Worm (Caenorhabditis elegans): ENCODE data around the gene W03B1.5.

DNA sequence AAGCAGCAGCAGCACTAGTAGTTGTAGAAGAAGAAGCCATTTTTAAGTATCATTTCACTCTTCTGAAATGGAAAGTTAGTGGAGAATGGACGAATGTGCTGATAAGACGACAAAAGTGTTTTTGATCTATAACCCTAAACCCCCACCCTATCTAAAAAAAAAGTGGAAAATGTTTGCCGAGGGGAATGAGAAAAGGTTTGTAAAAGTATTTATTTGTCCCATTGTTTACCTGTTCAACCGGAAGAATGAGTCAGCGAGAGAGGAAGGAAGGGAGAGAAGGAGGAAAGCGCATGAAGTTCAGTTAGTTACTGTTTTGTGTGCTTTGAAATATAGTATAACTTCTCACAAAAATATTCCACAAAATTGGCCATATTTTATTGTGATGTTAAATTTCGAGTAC lies 48.9 kb downstream of the W03B1.5 start:
- no peak for TF ChIP-seq hlh-1 (tag; optimal IDR thresholded peaks at IDR 0.05)
- TF ChIP-seq unc-39 (tag; optimal IDR thresholded peaks at IDR 0.05), result no peak
- no peak for TF ChIP-seq snpc-4 (tag; optimal IDR thresholded peaks at IDR 0.05)
- TF ChIP-seq unc-62 (GFP tag; optimal IDR thresholded peaks at IDR 0.05), result no peak
- TF ChIP-seq nhr-28 (tag; optimal IDR thresholded peaks at IDR 0.05), result no peak
- TF ChIP-seq ces-1 (GFP tag; optimal IDR thresholded peaks at IDR 0.05), result no peak
- no peak for TF ChIP-seq pha-4 (tag; optimal IDR thresholded peaks at IDR 0.05)
- TF ChIP-seq lsy-2 (tag; optimal IDR thresholded peaks at IDR 0.05), result no peak
- TF ChIP-seq nhr-12 (tag; optimal IDR thresholded peaks at IDR 0.05), result no peak
- no peak for TF ChIP-seq mep-1 (tag; optimal IDR thresholded peaks at IDR 0.05)
- TF ChIP-seq lin-13 (tag; optimal IDR thresholded peaks at IDR 0.05), result no peak
- TF ChIP-seq unc-120 (tag; optimal IDR thresholded peaks at IDR 0.05; ENCODE audit: poor library complexity, severe bottlenecking), result no peak
- TF ChIP-seq ham-2 (GFP tag; optimal IDR thresholded peaks at IDR 0.05), result no peak

Measured in whole organism, mixed stage, embryonic.